Worm (Caenorhabditis elegans) whole organism, young adult: ENCODE data around the gene T02B11.9.

ENCODE experiments used
- F23B12.7 ChIP-seq: sonication (generic microtip); optimal IDR thresholded peaks from 2 replicates; lab custom pipeline; 2017; ENCODE audit warnings: missing genetic modification characterization, mild to moderate bottlenecking, missing compliant biosample characterization, antibody characterized with exemption, moderate library complexity; ENCODE audit not compliant: insufficient read depth
- F55B11.4 ChIP-seq: sonication (generic microtip); optimal IDR thresholded peaks from 2 replicates; lab custom pipeline; 2016; ENCODE audit warnings: missing compliant biosample characterization, missing genetic modification characterization, borderline replicate concordance; ENCODE audit not compliant: insufficient read depth
- Y56A3A.18 ChIP-seq: fragments of 200-800 bp; sonication (Bioruptor generic); IDR thresholded peaks from 2 replicates; pipeline ENCODE4 v1.3.6; 2022; ENCODE audit warnings: missing genetic modification reagents, missing genetic modification characterization, missing compliant biosample characterization
- lir-1 ChIP-seq: fragments of 200-800 bp; sonication (Bioruptor generic); conservative IDR thresholded peaks from 2 replicates; pipeline ENCODE4 v1.3.6; 2022; ENCODE audit warnings: missing genetic modification reagents, missing genetic modification characterization, missing compliant biosample characterization
- nfya-1 ChIP-seq: sonication (generic microtip); optimal IDR thresholded peaks from 2 replicates; lab custom pipeline; 2017; ENCODE audit warnings: antibody characterized with exemption, missing compliant biosample characterization, missing genetic modification characterization, borderline replicate concordance; ENCODE audit not compliant: insufficient read depth
- unc-130 ChIP-seq: sonication (generic microtip); optimal IDR thresholded peaks from 2 replicates; lab custom pipeline; 2016; ENCODE audit warnings: missing genetic modification reagents, missing genetic modification characterization, missing compliant biosample characterization
- ztf-6 ChIP-seq: fragments of 200-800 bp; sonication (Bioruptor generic); IDR thresholded peaks from 2 replicates; pipeline ENCODE4 v1.3.6; 2022; ENCODE audit warnings: missing genetic modification reagents, missing genetic modification characterization, missing compliant biosample characterization

DNA sequence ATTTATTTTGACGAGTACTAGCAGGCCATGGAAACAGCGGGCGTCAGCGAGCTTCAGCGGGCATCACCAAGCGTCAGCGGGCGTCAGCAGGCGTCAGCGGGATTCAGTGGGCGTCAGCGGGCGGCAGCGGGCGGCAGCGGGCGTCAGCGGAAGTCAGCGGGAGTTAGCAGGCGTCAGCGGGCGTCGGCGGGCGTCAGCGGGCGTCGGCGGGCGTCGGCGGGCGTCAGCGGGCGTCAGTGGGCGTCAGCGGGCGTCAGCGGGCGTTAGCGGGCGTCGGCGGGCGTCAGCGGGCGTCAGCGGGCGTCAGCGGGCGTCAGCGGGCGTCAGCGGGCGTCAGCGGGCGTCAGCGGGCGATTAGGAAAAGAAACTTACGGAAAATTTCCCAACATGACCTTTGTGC, 33.4 kb upstream of the T02B11.9 start:
- TF ChIP-seq Y56A3A.18 (GFP tag; lab: Robert Waterston, UW) (no peak), F23B12.7 (tag; lab: Kevin White, UChicago) (no peak), F55B11.4 (tag; lab: Kevin White, UChicago) (no peak), lir-1 (GFP tag; lab: Robert Waterston, UW) (no peak), unc-130 (GFP tag; lab: Kevin White, UChicago) (no peak), nfya-1 (tag; lab: Kevin White, UChicago) (no peak), ztf-6 (GFP tag; lab: Robert Waterston, UW) (no peak)
